Fruit fly (Drosophila melanogaster): ENCODE results near the gene polybromo.
A peak's percentile ranks its signal among the peaks of the same experiment; 100 is the strongest.

The polybromo gene

DNA sequence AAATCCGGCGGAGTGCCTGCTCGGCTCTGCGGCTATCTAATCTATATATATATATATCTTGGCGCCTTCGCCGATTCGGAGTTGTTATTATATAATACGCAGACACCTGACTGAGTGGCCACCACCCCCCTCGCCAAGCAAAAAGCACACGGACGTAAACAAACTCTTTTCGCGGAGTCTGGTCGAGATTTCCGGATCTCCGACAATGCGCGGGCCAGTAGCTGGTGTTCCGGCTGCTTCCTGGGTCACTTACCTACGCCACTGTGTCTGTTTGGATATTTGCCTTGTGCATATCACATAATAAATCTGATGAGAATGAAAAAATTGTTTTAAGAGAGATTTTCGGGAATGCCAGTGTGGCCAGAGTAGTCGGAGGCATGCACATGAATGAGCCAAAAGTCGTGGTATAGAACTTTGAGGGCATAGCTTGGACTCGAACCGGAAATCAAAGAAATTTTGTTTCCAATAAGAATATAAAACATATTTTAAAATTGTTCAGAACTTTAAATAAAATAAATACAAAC is 18.0 kb downstream of the polybromo start, which contains the start of gene CG5805 (continued):
- TF ChIP-seq nerfin-1 (tag; optimal IDR thresholded peaks at IDR 0.05) (peak; percentile 75), CG34376 (GFP tag; optimal IDR thresholded peaks at IDR 0.05) (peak; percentile 91), CG11560 (tag; IDR thresholded peaks at IDR 0.05) (no peak; the same call in 2 of the 3 replicates), al (GFP tag; IDR thresholded peaks at IDR 0.05) (peak; percentile 84), HLH4C (GFP tag; IDR thresholded peaks at IDR 0.05; ENCODE audit: partially characterized antibody) (no peak), MBD-R2 (GFP tag; IDR thresholded peaks at IDR 0.05) (peak; percentile 75), cato (GFP tag; optimal IDR thresholded peaks at IDR 0.05; ENCODE audit: borderline replicate concordance) (peak; percentile 68), lbe (GFP tag; optimal IDR thresholded peaks at IDR 0.05) (no peak), Rx (GFP tag; IDR thresholded peaks at IDR 0.05) (peak; percentile 86), dmrt11E (tag; optimal IDR thresholded peaks at IDR 0.05) (peak; percentile 72), rib (GFP tag; IDR thresholded peaks at IDR 0.05) (0 out of 2 replicates have a peak, but pooled peaks have one; percentile 39)

DNA sequence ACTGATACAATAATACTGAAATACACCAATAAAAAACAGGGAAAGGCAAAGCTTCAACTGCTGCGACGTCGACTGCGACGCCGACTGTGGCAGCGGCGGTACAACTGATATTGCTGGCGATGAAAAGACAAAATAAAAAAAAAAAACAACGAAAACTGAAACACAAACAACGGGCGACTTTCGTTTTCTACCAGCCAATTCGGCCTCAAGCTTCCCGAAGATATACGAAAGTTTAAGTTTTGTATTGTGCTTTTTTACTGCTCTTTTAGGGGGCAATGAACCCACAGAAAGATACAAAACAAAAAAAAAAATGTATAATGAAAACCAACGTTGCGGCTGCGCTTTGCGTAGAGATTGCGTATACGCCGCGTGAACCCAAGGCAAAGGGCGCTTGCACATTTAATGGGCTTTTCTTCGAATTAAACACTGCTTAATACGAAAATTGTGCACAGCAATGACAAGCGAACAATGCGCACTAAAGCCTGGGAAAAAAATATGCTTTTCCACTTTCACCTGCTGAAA is 26.8 kb downstream of the polybromo start:
- TF ChIP-seq CG12942 (GFP tag; optimal IDR thresholded peaks at IDR 0.05) (no peak), CG7372 (GFP tag; IDR thresholded peaks at IDR 0.05) (peak; percentile 77), Nf-YB (GFP tag; optimal IDR thresholded peaks at IDR 0.05) (no peak), CG42726 (GFP tag; IDR thresholded peaks at IDR 0.05; ENCODE audit: partially characterized antibody) (no peak), sqz (GFP tag; optimal IDR thresholded peaks at IDR 0.05) (peak; percentile 43), oc (tag; optimal IDR thresholded peaks at IDR 0.05) (peak; percentile 23), CG1832 (GFP tag; optimal IDR thresholded peaks at IDR 0.05) (no peak), Oaz (GFP tag; IDR thresholded peaks at IDR 0.05) (no peak), Blimp-1 (GFP tag; optimal IDR thresholded peaks at IDR 0.05) (peak; percentile 96), dimm (GFP tag; IDR thresholded peaks at IDR 0.05) (0 out of 2 replicates have a peak, but pooled peaks have one; percentile 7)

DNA sequence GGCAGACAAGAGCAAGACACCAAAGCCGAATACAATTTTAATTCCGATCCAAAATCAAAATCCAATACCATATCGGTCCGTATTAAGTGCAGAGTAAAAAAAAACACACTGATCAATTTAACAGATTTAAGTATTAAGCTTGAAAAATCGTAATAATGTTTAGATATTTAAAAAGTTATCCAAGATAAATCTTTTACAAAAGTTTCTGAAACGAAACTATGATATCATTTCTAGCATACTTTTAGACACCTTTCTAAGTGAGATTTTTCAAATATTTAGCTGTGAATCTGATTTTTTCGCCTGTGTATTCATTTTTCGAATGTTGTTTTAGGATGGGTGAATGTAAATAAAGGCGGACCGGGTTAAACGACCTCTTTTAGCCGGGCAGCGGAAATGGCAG is 28.0 kb downstream of the polybromo start:
- TF ChIP-seq CG10654 (GFP tag; optimal IDR thresholded peaks at IDR 0.05) (no peak), CG7372 (GFP tag; IDR thresholded peaks at IDR 0.05) (no peak), CG6765 (GFP tag; optimal IDR thresholded peaks at IDR 0.05) (no peak), schlank (tag; optimal IDR thresholded peaks at IDR 0.05) (no peak), Mes4 (GFP tag; optimal IDR thresholded peaks at IDR 0.05) (no peak), inv (GFP tag; IDR thresholded peaks at IDR 0.05; ENCODE audit: partially characterized antibody) (no peak), fd64A (GFP tag; optimal IDR thresholded peaks at IDR 0.05) (no peak), HHEX (GFP tag; optimal IDR thresholded peaks at IDR 0.05) (no peak), repo (GFP tag; optimal IDR thresholded peaks at IDR 0.05) (no peak), knrl (GFP tag; IDR thresholded peaks at IDR 0.05; ENCODE audit: partially characterized antibody) (no peak), CG7271 (tag; optimal IDR thresholded peaks at IDR 0.05) (no peak), Gug (GFP tag; IDR thresholded peaks at IDR 0.05) (no peak), oc (tag; optimal IDR thresholded peaks at IDR 0.05) (peak; percentile 51), pum (GFP tag; optimal IDR thresholded peaks at IDR 0.05) (no peak), vfl (GFP tag; optimal IDR thresholded peaks at IDR 0.05) (no peak), Ravus (GFP tag; IDR thresholded peaks at IDR 0.05) (no peak), CrebB (tag; optimal IDR thresholded peaks at IDR 0.05) (no peak), Asciz (GFP tag; optimal IDR thresholded peaks at IDR 0.05) (peak; percentile 9), NC2α (GFP tag; optimal IDR thresholded peaks at IDR 0.05) (no peak), CG7928 (GFP tag; optimal IDR thresholded peaks at IDR 0.05) (no peak), hth (optimal IDR thresholded peaks at IDR 0.05) (no peak), CG14860 (GFP tag; IDR thresholded peaks at IDR 0.05; ENCODE audit: partially characterized antibody) (no peak), Doc2 (GFP tag; IDR thresholded peaks at IDR 0.05) (no peak), maf-S (GFP tag; optimal IDR thresholded peaks at IDR 0.05) (no peak), dmrt99B (tag; optimal IDR thresholded peaks at IDR 0.05) (peak; percentile 12), Abd-B (GFP tag; optimal IDR thresholded peaks at IDR 0.05) (no peak), Sox102F (GFP tag; optimal IDR thresholded peaks at IDR 0.05) (peak; percentile 50), gem (tag; optimal IDR thresholded peaks at IDR 0.05) (no peak), CG14014 (GFP tag; IDR thresholded peaks at IDR 0.05) (no peak)
